Fruit fly (Drosophila melanogaster): ENCODE results near the gene ATP6AP2.

ATP6AP2 gene

dm6 chr3R:9229075-9229835 lies 31.2 kb upstream of the ATP6AP2 start (continued):
- 0 out of 2 replicates have a peak, but pooled peaks have one; percentile 39 for TF ChIP-seq wor (GFP tag; IDR thresholded peaks at IDR 0.05)
- TF ChIP-seq Hmx (GFP tag; optimal IDR thresholded peaks at IDR 0.05), result peak; percentile 26
- TF ChIP-seq gsb (GFP tag; IDR thresholded peaks at IDR 0.05), result no peak
- peak in 1 of 2 experiments; percentile 33 for TF ChIP-seq tll (GFP tag; optimal IDR thresholded peaks at IDR 0.05)
- no peak for TF ChIP-seq Doc2 (GFP tag; IDR thresholded peaks at IDR 0.05)
- TF ChIP-seq CG14710 (tag; optimal IDR thresholded peaks at IDR 0.05), result peak; percentile 88
- TF ChIP-seq Sox102F (GFP tag; optimal IDR thresholded peaks at IDR 0.05), result peak; percentile 82
- peak; percentile 72 for TF ChIP-seq grau (tag; optimal IDR thresholded peaks at IDR 0.05)
- peak; percentile 57; the same call in 1 of the 2 replicates for TF ChIP-seq ttk (GFP tag; IDR thresholded peaks at IDR 0.05)
- no peak for TF ChIP-seq CG3726 (GFP tag; IDR thresholded peaks at IDR 0.05)
- no peak for TF ChIP-seq cad (GFP tag; optimal IDR thresholded peaks at IDR 0.05)
- TF ChIP-seq NfI (GFP tag; optimal IDR thresholded peaks at IDR 0.05), result peak; percentile 55
- TF ChIP-seq h (optimal IDR thresholded peaks at IDR 0.05), result no peak
- peak; percentile 80; the same call in 1 of the 2 replicates for TF ChIP-seq CG10959 (GFP tag; IDR thresholded peaks at IDR 0.05)
- TF ChIP-seq CG2120 (GFP tag; optimal IDR thresholded peaks at IDR 0.05), result peak; percentile 76
- peak; percentile 77 for TF ChIP-seq gsb-n (tag; optimal IDR thresholded peaks at IDR 0.05)
- TF ChIP-seq CG31365 (tag; optimal IDR thresholded peaks at IDR 0.05), result no peak
- TF ChIP-seq Sin3A (optimal IDR thresholded peaks at IDR 0.05), result no peak
- peak; percentile 80 for TF ChIP-seq unpg (GFP tag; optimal IDR thresholded peaks at IDR 0.05)
- peak; percentile 57 for TF ChIP-seq Lhr (GFP tag; optimal IDR thresholded peaks at IDR 0.05)
- TF ChIP-seq Atf3 (GFP tag; optimal IDR thresholded peaks at IDR 0.05), result peak; percentile 70
- peak; percentile 40 for TF ChIP-seq CG17802 (tag; optimal IDR thresholded peaks at IDR 0.05)
- TF ChIP-seq CG2199 (GFP tag; IDR thresholded peaks at IDR 0.05), result no peak
- TF ChIP-seq CG10209 (GFP tag; optimal IDR thresholded peaks at IDR 0.05), result peak; percentile 76
- TF ChIP-seq usp (GFP tag; optimal IDR thresholded peaks at IDR 0.05), result no peak
- peak; percentile 43 for TF ChIP-seq grn (GFP tag; optimal IDR thresholded peaks at IDR 0.05)
- no peak; the same call in 1 of the 2 replicates for TF ChIP-seq CG9932 (GFP tag; IDR thresholded peaks at IDR 0.05)
- TF ChIP-seq gem (tag; optimal IDR thresholded peaks at IDR 0.05), result peak; percentile 89
- peak; percentile 39; the same call in 1 of the 2 replicates for TF ChIP-seq danr (GFP tag; IDR thresholded peaks at IDR 0.05)
- peak; percentile 89 for TF ChIP-seq CG17361 (GFP tag; IDR thresholded peaks at IDR 0.05)
- peak; percentile 65; the same call in 1 of the 2 replicates for TF ChIP-seq Ada2b (GFP tag; IDR thresholded peaks at IDR 0.05)
- TF ChIP-seq trem (tag; optimal IDR thresholded peaks at IDR 0.05), result peak; percentile 80
- no peak for TF ChIP-seq Dll (GFP tag; IDR thresholded peaks at IDR 0.05; ENCODE audit: partially characterized antibody)
- peak; percentile 56 for TF ChIP-seq CG4404 (GFP tag; IDR thresholded peaks at IDR 0.05)
- peak; percentile 71 for TF ChIP-seq CG30431 (GFP tag; optimal IDR thresholded peaks at IDR 0.05)
- TF ChIP-seq nmo (GFP tag; optimal IDR thresholded peaks at IDR 0.05), result peak; percentile 88
- peak; percentile 78 for TF ChIP-seq CG1603 (tag; optimal IDR thresholded peaks at IDR 0.05)
- TF ChIP-seq klu (GFP tag; IDR thresholded peaks at IDR 0.05), result no peak
- TF ChIP-seq CG16863 (GFP tag; optimal IDR thresholded peaks at IDR 0.05), result peak; percentile 77
- TF ChIP-seq dmrt99B (tag; optimal IDR thresholded peaks at IDR 0.05), result peak; percentile 74
- peak; percentile 60; the same call in 1 of the 2 replicates for TF ChIP-seq sim (GFP tag; IDR thresholded peaks at IDR 0.05)
- TF ChIP-seq CG11504 (tag; optimal IDR thresholded peaks at IDR 0.05), result peak; percentile 78
- no peak for TF ChIP-seq salm (tag; optimal IDR thresholded peaks at IDR 0.05)
- TF ChIP-seq dm (GFP tag; optimal IDR thresholded peaks at IDR 0.05), result peak; percentile 52
- peak; percentile 72; the same call in 2 of the 3 replicates for TF ChIP-seq CG34422 (GFP tag; IDR thresholded peaks at IDR 0.05)
- peak; percentile 86 for TF ChIP-seq CG12769 (tag; optimal IDR thresholded peaks at IDR 0.05)
- no peak for TF ChIP-seq ham (GFP tag; IDR thresholded peaks at IDR 0.05)
- TF ChIP-seq Jarid2 (GFP tag; optimal IDR thresholded peaks at IDR 0.05), result peak; percentile 16
- no peak for TF ChIP-seq bigmax (GFP tag; optimal IDR thresholded peaks at IDR 0.05)
- peak; percentile 82 for TF ChIP-seq tx (GFP tag; optimal IDR thresholded peaks at IDR 0.05)
